4 fruit fly cellular contexts compared by ENCODE assay signal in the genomic region with DNA sequence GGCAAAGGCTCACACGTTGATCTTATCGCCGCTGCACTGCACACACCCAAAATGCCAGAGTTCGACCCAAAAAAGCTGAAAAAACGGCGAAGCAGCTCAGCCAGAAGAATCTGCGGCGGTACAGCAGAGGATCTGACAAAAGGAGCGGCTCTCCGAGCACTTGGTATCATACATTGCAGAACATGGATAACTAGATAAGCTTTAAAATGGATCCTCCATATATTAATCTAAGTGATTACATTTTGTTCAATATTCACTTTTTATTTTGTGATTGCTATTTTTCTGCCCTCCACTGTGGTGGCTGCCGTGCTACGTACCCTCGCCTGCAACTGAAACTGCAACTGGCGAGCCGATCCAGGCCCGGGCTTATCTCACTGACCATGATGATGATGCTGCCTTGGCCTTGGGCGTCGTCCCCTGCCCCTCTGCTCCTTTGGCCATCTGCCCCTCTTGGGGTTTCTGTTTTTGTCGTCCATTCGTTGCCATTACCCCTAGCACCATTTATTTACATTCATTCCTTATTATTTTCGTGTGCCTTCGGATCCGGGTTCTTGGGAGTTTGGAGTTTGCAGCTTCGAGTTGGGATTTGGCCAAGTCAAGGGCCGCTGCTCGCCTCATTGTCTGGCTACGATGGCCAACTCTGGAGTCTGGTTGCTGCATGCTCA.
TF ChIP-seq lines count a peak whose summit lies in the region.

No protein-coding gene starts in this region.

- no peak for TF ChIP-seq CTCF in whole organism, embryonic (GFP tag; optimal IDR thresholded peaks at IDR 0.05; lab: Kevin White, UChicago)

TF ChIP-seq in whole organism, embryonic, 481 proteins besides CTCF, POLR2A, EP300 and RAD21 (continues in another document):
- TF ChIP-seq CG4820 (GFP tag; optimal IDR thresholded peaks at IDR 0.05; lab: Kevin White, UChicago) (no peak), gsb-n (tag; optimal IDR thresholded peaks at IDR 0.05; lab: Kevin White, UChicago) (no peak), corto (GFP tag; optimal IDR thresholded peaks at IDR 0.05; lab: Kevin White, UChicago) (peak; percentile 65), CG1024 (GFP tag; IDR thresholded peaks at IDR 0.05; lab: Robert Waterston, UW) (no peak), btn (GFP tag; optimal IDR thresholded peaks at IDR 0.05; lab: Kevin White, UChicago) (no peak), Tbp (GFP tag; optimal IDR thresholded peaks at IDR 0.05; lab: Kevin White, UChicago) (no peak), CG32767 (GFP tag; IDR thresholded peaks at IDR 0.05; lab: Robert Waterston, UW) (no peak), mirr (GFP tag; optimal IDR thresholded peaks at IDR 0.05; lab: Kevin White, UChicago) (no peak), CG4404 (GFP tag; IDR thresholded peaks at IDR 0.05; lab: Robert Waterston, UW) (0 out of 2 replicates have a peak, but pooled peaks have one; percentile 35), Dp (GFP tag; optimal IDR thresholded peaks at IDR 0.05; lab: Kevin White, UChicago) (no peak), CG4328 (GFP tag; optimal IDR thresholded peaks at IDR 0.05; lab: Kevin White, UChicago) (no peak), CG4730 (GFP tag; IDR thresholded peaks at IDR 0.05; lab: Robert Waterston, UW) (no peak), Atf3 (GFP tag; optimal IDR thresholded peaks at IDR 0.05; lab: Kevin White, UChicago) (no peak), CG13424 (tag; optimal IDR thresholded peaks at IDR 0.05; lab: Kevin White, UChicago) (no peak), Neu2 (GFP tag; optimal IDR thresholded peaks at IDR 0.05; lab: Kevin White, UChicago; ENCODE audit: borderline replicate concordance) (no peak), Mrtf (GFP tag; IDR thresholded peaks at IDR 0.05; lab: Robert Waterston, UW) (no peak), Ets97D (GFP tag; optimal IDR thresholded peaks at IDR 0.05; lab: Kevin White, UChicago) (no peak), CG11456 (GFP tag; IDR thresholded peaks at IDR 0.05; lab: Robert Waterston, UW) (0 out of 3 replicates have a peak, but pooled peaks have one; percentile 8), CG11247 (GFP tag; IDR thresholded peaks at IDR 0.05; lab: Robert Waterston, UW) (0 out of 2 replicates have a peak, but pooled peaks have one; percentile 16), Scr (GFP tag; IDR thresholded peaks at IDR 0.05; lab: Robert Waterston, UW; ENCODE audit: partially characterized antibody) (no peak)

TF ChIP-seq in whole organism, prepupa, 60 proteins besides CTCF, POLR2A, EP300 and RAD21 (continues in another document):
- TF ChIP-seq ss (GFP tag; optimal IDR thresholded peaks at IDR 0.05; lab: Kevin White, UChicago), result peak; percentile 78 to 81
- TF ChIP-seq CG7368 (GFP tag; optimal IDR thresholded peaks at IDR 0.05; lab: Kevin White, UChicago), result peak; percentile 83
- TF ChIP-seq CG16779 (tag; optimal IDR thresholded peaks at IDR 0.05; lab: Kevin White, UChicago), result peak; percentile 82
- TF ChIP-seq Sox14 (GFP tag; optimal IDR thresholded peaks at IDR 0.05; lab: Kevin White, UChicago), result peak; percentile 93
- peak; percentile 43 for TF ChIP-seq dac (GFP tag; optimal IDR thresholded peaks at IDR 0.05; lab: Kevin White, UChicago)
- peak; percentile 77 for TF ChIP-seq Lpt (GFP tag; optimal IDR thresholded peaks at IDR 0.05; lab: Kevin White, UChicago)
- peak; percentile 88 for TF ChIP-seq CG6808 (GFP tag; optimal IDR thresholded peaks at IDR 0.05; lab: Kevin White, UChicago)
- peak; percentile 84 for TF ChIP-seq spab (GFP tag; optimal IDR thresholded peaks at IDR 0.05; lab: Kevin White, UChicago)
- TF ChIP-seq CG11294 (GFP tag; IDR thresholded peaks at IDR 0.05; lab: Robert Waterston, UW), result 0 out of 2 replicates have a peak, but pooled peaks have one; percentile 41
- TF ChIP-seq Sox102F (GFP tag; optimal IDR thresholded peaks at IDR 0.05; lab: Kevin White, UChicago), result peak; percentile 91
- peak; percentile 93 for TF ChIP-seq Met (GFP tag; optimal IDR thresholded peaks at IDR 0.05; lab: Kevin White, UChicago)
- peak; percentile 92 for TF ChIP-seq CG6792 (GFP tag; optimal IDR thresholded peaks at IDR 0.05; lab: Kevin White, UChicago)
- peak; percentile 89 for TF ChIP-seq vri (GFP tag; optimal IDR thresholded peaks at IDR 0.05; lab: Kevin White, UChicago)
- TF ChIP-seq CG34406 (GFP tag; optimal IDR thresholded peaks at IDR 0.05; lab: Kevin White, UChicago), result peak; percentile 87
- peak; percentile 84 for TF ChIP-seq CG3032 (tag; optimal IDR thresholded peaks at IDR 0.05; lab: Kevin White, UChicago)
- peak; percentile 48 for TF ChIP-seq CG6276 (GFP tag; optimal IDR thresholded peaks at IDR 0.05; lab: Kevin White, UChicago)
- peak; percentile 96 for TF ChIP-seq svp (GFP tag; lab: Kevin White, UChicago)
- TF ChIP-seq fd59A (GFP tag; optimal IDR thresholded peaks at IDR 0.05; lab: Kevin White, UChicago), result peak; percentile 92
- TF ChIP-seq CG32006 (GFP tag; optimal IDR thresholded peaks at IDR 0.05; lab: Kevin White, UChicago), result peak; percentile 87
- TF ChIP-seq CG9139 (GFP tag; optimal IDR thresholded peaks at IDR 0.05; lab: Kevin White, UChicago), result peak; percentile 70
- peak; percentile 94 for TF ChIP-seq Hr39 (GFP tag; optimal IDR thresholded peaks at IDR 0.05; lab: Kevin White, UChicago)

TF ChIP-seq in whole organism, pupa, 21 proteins besides CTCF, POLR2A, EP300 and RAD21:
- TF ChIP-seq gl (tag; optimal IDR thresholded peaks at IDR 0.05; lab: Kevin White, UChicago), result peak; percentile 90
- no peak for TF ChIP-seq CG10348 (GFP tag; IDR thresholded peaks at IDR 0.05; lab: Robert Waterston, UW)
- TF ChIP-seq Ets98B (GFP tag; IDR thresholded peaks at IDR 0.05; lab: Robert Waterston, UW), result peak; percentile 76
- TF ChIP-seq Snoo (tag; optimal IDR thresholded peaks at IDR 0.05; lab: Kevin White, UChicago), result peak; percentile 87
- TF ChIP-seq CG9948 (tag; optimal IDR thresholded peaks at IDR 0.05; lab: Kevin White, UChicago), result peak; percentile 91
- TF ChIP-seq CG17806 (tag; optimal IDR thresholded peaks at IDR 0.05; lab: Kevin White, UChicago), result peak; percentile 78
- TF ChIP-seq CG12605 (GFP tag; IDR thresholded peaks at IDR 0.05; lab: Robert Waterston, UW), result peak; percentile 70
- TF ChIP-seq rn (GFP tag; IDR thresholded peaks at IDR 0.05; lab: Robert Waterston, UW), result peak; percentile 80
- peak; percentile 81 for TF ChIP-seq CG8301 (tag; optimal IDR thresholded peaks at IDR 0.05; lab: Kevin White, UChicago)
- TF ChIP-seq Pif1B (GFP tag; optimal IDR thresholded peaks at IDR 0.05; lab: Kevin White, UChicago), result peak; percentile 81
- TF ChIP-seq fd96Ca (GFP tag; IDR thresholded peaks at IDR 0.05; lab: Robert Waterston, UW), result peak; percentile 89
- peak; percentile 88 for TF ChIP-seq CG8159 (tag; optimal IDR thresholded peaks at IDR 0.05; lab: Kevin White, UChicago)
- peak; percentile 92 for TF ChIP-seq CG15710 (tag; optimal IDR thresholded peaks at IDR 0.05; lab: Kevin White, UChicago)
- peak; percentile 76 for TF ChIP-seq EcR (GFP tag; optimal IDR thresholded peaks at IDR 0.05; lab: Kevin White, UChicago)
- TF ChIP-seq CG4496 (GFP tag; IDR thresholded peaks at IDR 0.05; lab: Robert Waterston, UW), result peak; percentile 90
- peak; percentile 63 for TF ChIP-seq CG32121 (GFP tag; IDR thresholded peaks at IDR 0.05; lab: Robert Waterston, UW)
- TF ChIP-seq CG13204 (GFP tag; optimal IDR thresholded peaks at IDR 0.05; lab: Kevin White, UChicago), result peak; percentile 83
- TF ChIP-seq CG14655 (GFP tag; optimal IDR thresholded peaks at IDR 0.05; lab: Kevin White, UChicago), result peak; percentile 78
- peak; percentile 56 for TF ChIP-seq D1 (tag; optimal IDR thresholded peaks at IDR 0.05; lab: Kevin White, UChicago)
- TF ChIP-seq Pif1A (GFP tag; optimal IDR thresholded peaks at IDR 0.05; lab: Kevin White, UChicago), result peak; percentile 88
- peak; percentile 90 for TF ChIP-seq CG34367 (tag; optimal IDR thresholded peaks at IDR 0.05; lab: Kevin White, UChicago)

TF ChIP-seq in whole organism, wandering third instar larva, 38 proteins besides CTCF, POLR2A, EP300 and RAD21 (continues in another document):
- TF ChIP-seq woc (GFP tag; optimal IDR thresholded peaks at IDR 0.05; lab: Kevin White, UChicago), result peak; percentile 86
- no peak for TF ChIP-seq Vsx2 (GFP tag; optimal IDR thresholded peaks at IDR 0.05; lab: Kevin White, UChicago; ENCODE audit: partially characterized antibody)
- peak; percentile 23 to 91 for TF ChIP-seq foxo (GFP tag; optimal IDR thresholded peaks at IDR 0.05; lab: Kevin White, UChicago)
- no peak for TF ChIP-seq sv (GFP tag; optimal IDR thresholded peaks at IDR 0.05; lab: Kevin White, UChicago)
- peak; percentile 93 for TF ChIP-seq br (GFP tag; optimal IDR thresholded peaks at IDR 0.05; lab: Kevin White, UChicago)
- TF ChIP-seq GATAd (GFP tag; optimal IDR thresholded peaks at IDR 0.05; lab: Kevin White, UChicago), result no peak
- TF ChIP-seq Sp1 (GFP tag; optimal IDR thresholded peaks at IDR 0.05; lab: Kevin White, UChicago), result peak; percentile 88
- no peak for TF ChIP-seq N (GFP tag; optimal IDR thresholded peaks at IDR 0.05; lab: Kevin White, UChicago)
- no peak for TF ChIP-seq dl (GFP tag; optimal IDR thresholded peaks at IDR 0.05; lab: Kevin White, UChicago; ENCODE audit: insufficient read depth in 1 of 2, partially characterized antibody in 2 of 2)
- peak; percentile 24 for TF ChIP-seq Rel (GFP tag; optimal IDR thresholded peaks at IDR 0.05; lab: Kevin White, UChicago)
- TF ChIP-seq Rel (tag; optimal IDR thresholded peaks at IDR 0.05; lab: Kevin White, UChicago), result peak; percentile 22
- no peak for TF ChIP-seq usp (GFP tag; optimal IDR thresholded peaks at IDR 0.05; lab: Kevin White, UChicago)
- TF ChIP-seq dsf (GFP tag; optimal IDR thresholded peaks at IDR 0.05; lab: Kevin White, UChicago; ENCODE audit: borderline replicate concordance), result peak; percentile 38
- peak; percentile 79 for TF ChIP-seq CG32264 (GFP tag; optimal IDR thresholded peaks at IDR 0.05; lab: Kevin White, UChicago)
- TF ChIP-seq Abd-B (GFP tag; optimal IDR thresholded peaks at IDR 0.05; lab: Kevin White, UChicago), result no peak
- peak; percentile 91 for TF ChIP-seq rgr (GFP tag; optimal IDR thresholded peaks at IDR 0.05; lab: Kevin White, UChicago)
- TF ChIP-seq jim (GFP tag; optimal IDR thresholded peaks at IDR 0.05; lab: Kevin White, UChicago), result no peak
- TF ChIP-seq OdsH (GFP tag; optimal IDR thresholded peaks at IDR 0.05; lab: Kevin White, UChicago), result peak; percentile 91
- no peak for TF ChIP-seq Dif (GFP tag; optimal IDR thresholded peaks at IDR 0.05; lab: Kevin White, UChicago; ENCODE audit: partially characterized antibody)
- TF ChIP-seq HLH106 (tag; optimal IDR thresholded peaks at IDR 0.05; lab: Kevin White, UChicago), result peak; percentile 85
- peak; percentile 55 for TF ChIP-seq Jra (GFP tag; optimal IDR thresholded peaks at IDR 0.05; lab: Kevin White, UChicago)
- peak; percentile 78 for TF ChIP-seq Hnf4 (GFP tag; optimal IDR thresholded peaks at IDR 0.05; lab: Kevin White, UChicago)
- TF ChIP-seq dmrt93B (GFP tag; optimal IDR thresholded peaks at IDR 0.05; lab: Kevin White, UChicago), result peak; percentile 84
- no peak for TF ChIP-seq Mio (GFP tag; optimal IDR thresholded peaks at IDR 0.05; lab: Kevin White, UChicago)
- TF ChIP-seq tai (GFP tag; optimal IDR thresholded peaks at IDR 0.05; lab: Kevin White, UChicago), result no peak
- peak; percentile 66 for TF ChIP-seq brk (GFP tag; optimal IDR thresholded peaks at IDR 0.05; lab: Kevin White, UChicago)
- no peak for TF ChIP-seq pan (optimal IDR thresholded peaks at IDR 0.05; lab: Kevin White, UChicago)

Comparison
In these comparisons a context has a peak if more than half of its experiments do, and no peak if none do; other contexts are left out.
1. Of the 7 proteins assayed by ChIP-seq in both whole organism, embryonic and whole organism, prepupa: peak only in whole organism, embryonic: none; only in whole organism, prepupa: Blimp-1, CG16779, CG6854, Hr39, Lpt and Sox102F; in both: Gug; in neither: 0.